Fruit fly (Drosophila melanogaster): ENCODE results near the gene CG6005.

The CG6005 gene

DNA sequence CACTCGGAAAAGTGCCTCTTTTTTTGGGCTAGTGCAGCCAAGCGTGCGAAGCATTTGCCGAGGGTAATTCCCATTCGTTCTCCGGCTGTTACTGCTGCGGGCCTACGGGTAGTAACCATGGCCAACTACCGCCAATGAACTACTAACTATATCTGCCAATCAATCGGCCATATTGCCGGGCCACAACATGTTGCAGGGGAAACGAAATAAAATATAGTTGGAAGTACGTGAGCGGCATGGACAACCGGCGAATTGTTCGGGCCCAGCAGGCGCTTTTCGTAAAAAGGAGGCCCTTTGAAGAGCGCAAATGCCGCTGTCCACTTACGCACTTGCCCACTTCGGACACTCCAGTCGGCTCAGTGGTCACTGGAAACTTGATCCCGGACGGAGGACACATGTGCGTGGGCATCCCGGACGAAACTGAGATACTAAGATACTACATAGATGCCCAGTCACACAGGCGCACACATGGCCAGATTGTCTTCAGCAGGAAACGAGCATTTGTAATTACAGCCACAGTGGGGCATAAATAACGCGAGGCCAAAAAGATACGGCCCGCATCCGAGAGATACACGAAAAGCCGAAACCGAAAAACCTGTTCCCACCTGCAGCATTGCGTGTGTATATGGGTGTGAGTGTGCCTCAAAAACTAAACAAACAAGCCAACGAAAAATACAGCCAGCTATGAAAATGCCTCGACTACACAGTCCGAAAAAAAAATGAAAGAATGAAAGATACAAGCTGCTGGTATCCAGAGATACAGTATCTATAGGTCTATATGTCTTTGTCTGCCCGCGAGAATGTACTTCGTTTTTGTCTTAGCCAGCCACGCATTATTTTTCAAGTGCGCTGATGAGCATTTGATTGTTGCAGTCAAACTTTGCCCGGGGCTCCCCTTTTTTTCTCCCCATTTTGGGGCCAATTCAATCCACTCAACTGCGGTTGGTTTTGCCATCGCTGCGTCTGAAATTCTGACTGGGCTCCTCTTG, 36.1 kb downstream of the CG6005 start (continued):
- TF ChIP-seq Sox15 (GFP tag; optimal IDR thresholded peaks at IDR 0.05) (peak; percentile 7), Met (GFP tag; optimal IDR thresholded peaks at IDR 0.05) (no peak), CG6163 (GFP tag; IDR thresholded peaks at IDR 0.05) (no peak), Ets21C (GFP tag; optimal IDR thresholded peaks at IDR 0.05) (no peak), CG8119 (GFP tag; IDR thresholded peaks at IDR 0.05) (peak; percentile 64), svp (GFP tag) (peak; percentile 16), ss (GFP tag; optimal IDR thresholded peaks at IDR 0.05) (no peak), CG6276 (GFP tag; optimal IDR thresholded peaks at IDR 0.05) (peak; percentile 39), CG11762 (GFP tag; optimal IDR thresholded peaks at IDR 0.05; ENCODE audit: insufficient read depth) (no peak), CG16779 (tag; optimal IDR thresholded peaks at IDR 0.05) (no peak), dac (GFP tag; optimal IDR thresholded peaks at IDR 0.05) (no peak), Sox14 (GFP tag; optimal IDR thresholded peaks at IDR 0.05) (peak; percentile 53), salr (GFP tag; optimal IDR thresholded peaks at IDR 0.05) (no peak), net (GFP tag; optimal IDR thresholded peaks at IDR 0.05) (peak; percentile 60), CG32006 (GFP tag; optimal IDR thresholded peaks at IDR 0.05) (peak; percentile 72), Sox102F (GFP tag; optimal IDR thresholded peaks at IDR 0.05) (no peak), CG3919 (GFP tag; optimal IDR thresholded peaks at IDR 0.05) (peak; percentile 62), vri (GFP tag; optimal IDR thresholded peaks at IDR 0.05) (no peak), CG6808 (GFP tag; optimal IDR thresholded peaks at IDR 0.05) (peak; percentile 51), esn (GFP tag; optimal IDR thresholded peaks at IDR 0.05) (peak; percentile 46), CG15336 (GFP tag; IDR thresholded peaks at IDR 0.05) (peak; percentile 61; the same call in 1 of the 2 replicates), CG11902 (GFP tag; optimal IDR thresholded peaks at IDR 0.05) (peak; percentile 16), eg (GFP tag; IDR thresholded peaks at IDR 0.05) (peak; percentile 37; the same call in 2 of the 3 replicates), CG8319 (GFP tag; optimal IDR thresholded peaks at IDR 0.05) (no peak), CG4318 (GFP tag; optimal IDR thresholded peaks at IDR 0.05) (peak; percentile 25), spab (GFP tag; optimal IDR thresholded peaks at IDR 0.05) (no peak), CG3032 (tag; optimal IDR thresholded peaks at IDR 0.05) (no peak), CG31627 (GFP tag; optimal IDR thresholded peaks at IDR 0.05) (no peak), Hr39 (GFP tag; optimal IDR thresholded peaks at IDR 0.05) (no peak)

dm6 chr3R:18986089-18986887, 37.5 kb downstream of the CG6005 start:
- no peak for TF ChIP-seq esn (GFP tag; optimal IDR thresholded peaks at IDR 0.05)
- TF ChIP-seq topi (GFP tag; optimal IDR thresholded peaks at IDR 0.05): no peak
- peak; percentile 3 for TF ChIP-seq lz (GFP tag; optimal IDR thresholded peaks at IDR 0.05)
- TF ChIP-seq Hr39 (GFP tag; optimal IDR thresholded peaks at IDR 0.05): peak; percentile 33
- TF ChIP-seq Sox14 (GFP tag; optimal IDR thresholded peaks at IDR 0.05): peak; percentile 51
- TF ChIP-seq CG11762 (GFP tag; optimal IDR thresholded peaks at IDR 0.05; ENCODE audit: insufficient read depth): no peak
- TF ChIP-seq CG7368 (GFP tag; optimal IDR thresholded peaks at IDR 0.05): no peak
- TF ChIP-seq CG31627 (GFP tag; optimal IDR thresholded peaks at IDR 0.05): peak; percentile 0
- TF ChIP-seq Blimp-1 (GFP tag; optimal IDR thresholded peaks at IDR 0.05): no peak
- TF ChIP-seq salr (GFP tag; optimal IDR thresholded peaks at IDR 0.05): peak in 1 of 2 experiments; percentile 17
- TF ChIP-seq CG15336 (GFP tag; IDR thresholded peaks at IDR 0.05): peak; percentile 52
- TF ChIP-seq Sox15 (GFP tag; optimal IDR thresholded peaks at IDR 0.05): no peak
- peak; percentile 51 for TF ChIP-seq OdsH (GFP tag; optimal IDR thresholded peaks at IDR 0.05)
- TF ChIP-seq fd85E (GFP tag; optimal IDR thresholded peaks at IDR 0.05): no peak
- TF ChIP-seq CG6163 (GFP tag; IDR thresholded peaks at IDR 0.05): no peak; the same call in 2 of the 3 replicates
- TF ChIP-seq Eip93F (GFP tag; optimal IDR thresholded peaks at IDR 0.05): no peak
- peak; percentile 5 for TF ChIP-seq CG4318 (GFP tag; optimal IDR thresholded peaks at IDR 0.05)
- peak; percentile 38; the same call in 1 of the 3 replicates for TF ChIP-seq CG8119 (GFP tag; IDR thresholded peaks at IDR 0.05)
- TF ChIP-seq Ets21C (GFP tag; optimal IDR thresholded peaks at IDR 0.05): no peak
- TF ChIP-seq CG9139 (GFP tag; optimal IDR thresholded peaks at IDR 0.05): no peak
- TF ChIP-seq CG8319 (GFP tag; optimal IDR thresholded peaks at IDR 0.05): no peak
- TF ChIP-seq fkh (GFP tag; optimal IDR thresholded peaks at IDR 0.05): no peak
- TF ChIP-seq svp (GFP tag): peak; percentile 83
- TF ChIP-seq acj6 (GFP tag; optimal IDR thresholded peaks at IDR 0.05): peak; percentile 41
- TF ChIP-seq Hr38 (GFP tag; optimal IDR thresholded peaks at IDR 0.05): no peak
- peak; percentile 33; the same call in 1 of the 2 replicates for TF ChIP-seq CG11294 (GFP tag; IDR thresholded peaks at IDR 0.05)
- peak; percentile 47 for TF ChIP-seq CG32006 (GFP tag; optimal IDR thresholded peaks at IDR 0.05)
- TF ChIP-seq CG6808 (GFP tag; optimal IDR thresholded peaks at IDR 0.05): no peak
- TF ChIP-seq CG3032 (tag; optimal IDR thresholded peaks at IDR 0.05): no peak
- TF ChIP-seq CG8632 (GFP tag; optimal IDR thresholded peaks at IDR 0.05): peak; percentile 23
- peak; percentile 30 for TF ChIP-seq Hr4 (GFP tag; optimal IDR thresholded peaks at IDR 0.05)
- TF ChIP-seq Eip78C (GFP tag): peak; percentile 68
